Fruit fly (Drosophila melanogaster) whole organism, pupa: Measurements from ENCODE around the gene Ubx.

Experiments used
- CG17806 ChIP-seq: fragments of 200-800 bp; sonication (Bioruptor generic); optimal IDR thresholded peaks from 2 replicates; lab custom pipeline; 2018; ENCODE audit warnings: missing biosample characterization, mild to moderate bottlenecking, missing genetic modification characterization, moderate library complexity
- CG34367 ChIP-seq: fragments of 200-800 bp; sonication (Bioruptor generic); optimal IDR thresholded peaks from 2 replicates; lab custom pipeline; 2018; ENCODE audit warnings: missing biosample characterization, mild to moderate bottlenecking, missing genetic modification characterization
- EcR ChIP-seq: fragments of 200-800 bp; sonication (Bioruptor generic); optimal IDR thresholded peaks from 3 replicates; lab custom pipeline; 2019; ENCODE audit warnings: missing biosample characterization, missing genetic modification characterization, mild to moderate bottlenecking, moderate library complexity, missing genetic modification reagents
- Ets98B ChIP-seq: fragments of 200-800 bp; sonication (Bioruptor generic); IDR thresholded peaks from 2 replicates; pipeline ENCODE4 v1.3.6; 2022; ENCODE audit warnings: missing biosample characterization, missing genetic modification characterization
- Pif1A ChIP-seq: fragments of 200-800 bp; sonication (Bioruptor generic); optimal IDR thresholded peaks from 3 replicates; lab custom pipeline; 2016; ENCODE audit warnings: missing biosample characterization, missing genetic modification characterization
- Pif1B ChIP-seq: fragments of 200-800 bp; sonication (Bioruptor generic); optimal IDR thresholded peaks from 3 replicates; lab custom pipeline; 2016; ENCODE audit warnings: missing biosample characterization, missing genetic modification characterization
- Snoo ChIP-seq: fragments of 200-800 bp; sonication (Bioruptor generic); optimal IDR thresholded peaks from 3 replicates; lab custom pipeline; 2017; ENCODE audit warnings: missing biosample characterization, mild to moderate bottlenecking, missing genetic modification characterization, inconsistent platforms
- rn ChIP-seq: fragments of 200-800 bp; sonication (Bioruptor generic); IDR thresholded peaks from 2 replicates; pipeline ENCODE4 v1.3.6; 2022; ENCODE audit warnings: missing biosample characterization, missing genetic modification characterization

DNA sequence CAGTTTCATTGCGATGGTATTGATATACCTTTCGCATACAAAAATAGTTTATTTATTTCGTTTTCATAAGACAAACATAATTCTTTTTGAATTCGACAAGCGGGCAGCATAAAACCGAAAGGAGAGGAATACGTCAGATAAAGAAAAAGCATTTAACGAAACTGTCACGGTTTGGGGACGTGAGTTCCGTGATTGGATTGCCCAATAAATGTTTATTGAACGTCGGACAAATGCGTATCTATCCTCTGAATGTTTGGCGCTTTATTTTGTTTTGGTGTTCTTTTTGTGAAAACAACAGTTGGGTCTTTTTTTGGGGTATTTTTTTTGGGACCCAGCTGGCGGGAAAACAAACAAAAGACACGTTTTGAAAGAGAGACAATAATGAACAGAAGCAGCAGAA, 30.9 kb upstream of the Ubx start:
- TF ChIP-seq Pif1B (GFP tag; lab: Kevin White, UChicago) = no peak
- no peak for TF ChIP-seq Pif1A (GFP tag; lab: Kevin White, UChicago)
- no peak for TF ChIP-seq CG34367 (tag; lab: Kevin White, UChicago)
- TF ChIP-seq EcR (GFP tag; lab: Kevin White, UChicago) = no peak
- no peak for TF ChIP-seq Snoo (tag; lab: Kevin White, UChicago)
- TF ChIP-seq rn = no peak
- TF ChIP-seq CG17806 = no peak
- TF ChIP-seq Ets98B (GFP tag; lab: Robert Waterston, UW) = no peak
